Fruit fly (Drosophila melanogaster) whole organism, prepupa: ENCODE data around the gene mip130.

Experiments used
- Blimp-1 ChIP-seq: fragments of 200-800 bp; sonication (Bioruptor generic); optimal IDR thresholded peaks from 3 replicates; lab custom pipeline; 2017; ENCODE audit warnings: missing biosample characterization, missing genetic modification characterization, mild to moderate bottlenecking, moderate library complexity, missing genetic modification reagents
- CG10631 ChIP-seq: fragments of 200-800 bp; sonication (Bioruptor generic); optimal IDR thresholded peaks from 2 replicates; lab custom pipeline; 2016; ENCODE audit warnings: missing biosample characterization, missing genetic modification characterization
- CG10669 ChIP-seq: fragments of 200-800 bp; sonication (Bioruptor generic); optimal IDR thresholded peaks from 3 replicates; lab custom pipeline; 2018; ENCODE audit warnings: missing biosample characterization, mild to moderate bottlenecking, missing genetic modification characterization, moderate library complexity
- CG11294 ChIP-seq: fragments of 200-800 bp; sonication (Bioruptor generic); IDR thresholded peaks from 2 replicates; pipeline ENCODE4 v1.3.6; 2022; ENCODE audit warnings: missing biosample characterization, missing genetic modification characterization
- CG11762 ChIP-seq: fragments of 200-800 bp; sonication (Bioruptor generic); optimal IDR thresholded peaks from 3 replicates; lab custom pipeline; 2016; ENCODE audit warnings: missing biosample characterization, missing genetic modification characterization; ENCODE audit not compliant: insufficient read depth
- CG11902 ChIP-seq: fragments of 200-800 bp; sonication (Bioruptor generic); optimal IDR thresholded peaks from 3 replicates; lab custom pipeline; 2016; ENCODE audit warnings: missing biosample characterization, missing genetic modification characterization
- CG15336 ChIP-seq: fragments of 200-800 bp; sonication (Bioruptor generic); IDR thresholded peaks from 2 replicates; pipeline ENCODE4 v1.3.6; 2022; ENCODE audit warnings: missing biosample characterization, missing genetic modification characterization
- CG1621 ChIP-seq: fragments of 200-800 bp; sonication (Bioruptor generic); optimal IDR thresholded peaks from 3 replicates; lab custom pipeline; 2018; ENCODE audit warnings: missing biosample characterization, mild to moderate bottlenecking, missing genetic modification characterization
- CG16779 ChIP-seq: fragments of 200-800 bp; sonication (Bioruptor generic); optimal IDR thresholded peaks from 3 replicates; lab custom pipeline; 2017; ENCODE audit warnings: missing biosample characterization, mild to moderate bottlenecking, missing genetic modification characterization
- CG3032 ChIP-seq: fragments of 200-800 bp; optimal IDR thresholded peaks from 2 replicates; lab custom pipeline; 2019; ENCODE audit warnings: missing biosample characterization, mild to moderate bottlenecking, missing genetic modification characterization, moderate library complexity
- CG34406 ChIP-seq: fragments of 200-800 bp; sonication (Bioruptor generic); optimal IDR thresholded peaks from 3 replicates; lab custom pipeline; 2016; ENCODE audit warnings: missing biosample characterization, missing genetic modification characterization
- CG3919 ChIP-seq: fragments of 200-800 bp; sonication (Bioruptor generic); optimal IDR thresholded peaks from 3 replicates; lab custom pipeline; 2016; ENCODE audit warnings: missing biosample characterization, missing genetic modification characterization
- CG4318 ChIP-seq: fragments of 200-800 bp; sonication (Bioruptor generic); optimal IDR thresholded peaks from 3 replicates; lab custom pipeline; 2017; ENCODE audit warnings: missing biosample characterization, mild to moderate bottlenecking, missing genetic modification characterization
- CG6163 ChIP-seq: fragments of 200-800 bp; sonication (Bioruptor generic); IDR thresholded peaks from 3 replicates; pipeline ENCODE4 v1.3.6; 2022; ENCODE audit warnings: missing biosample characterization, missing genetic modification characterization
- CG6808 ChIP-seq: fragments of 200-800 bp; sonication (Bioruptor generic); optimal IDR thresholded peaks from 3 replicates; lab custom pipeline; 2017; ENCODE audit warnings: missing biosample characterization, missing genetic modification characterization, mild to moderate bottlenecking, moderate library complexity, missing genetic modification reagents
- CG6854 ChIP-seq: fragments of 200-800 bp; sonication (Bioruptor generic); optimal IDR thresholded peaks from 2 replicates; lab custom pipeline; 2017; ENCODE audit warnings: missing biosample characterization, mild to moderate bottlenecking, missing genetic modification characterization
- CG8319 ChIP-seq: fragments of 200-800 bp; sonication (Bioruptor generic); optimal IDR thresholded peaks from 3 replicates; lab custom pipeline; 2016; ENCODE audit warnings: missing biosample characterization, missing genetic modification characterization
- CG9139 ChIP-seq: fragments of 200-800 bp; sonication (Bioruptor generic); optimal IDR thresholded peaks from 3 replicates; lab custom pipeline; 2017; ENCODE audit warnings: missing biosample characterization, mild to moderate bottlenecking, missing genetic modification characterization
- Eip78C ChIP-seq: fragments of 200-800 bp; sonication (Bioruptor generic); peaks from one replicate; lab custom pipeline; 2016; ENCODE audit warnings: missing biosample characterization, missing genetic modification characterization
- Ets96B ChIP-seq: fragments of 200-800 bp; optimal IDR thresholded peaks from 2 replicates; lab custom pipeline; 2019; ENCODE audit warnings: missing biosample characterization, mild to moderate bottlenecking, missing genetic modification characterization, moderate library complexity
- Gug ChIP-seq: fragments of 200-800 bp; sonication (Bioruptor generic); IDR thresholded peaks from 2 replicates; pipeline ENCODE4 v1.3.6; 2022; ENCODE audit warnings: missing biosample characterization, missing genetic modification characterization
- Hr38 ChIP-seq: sonication (Bioruptor generic); optimal IDR thresholded peaks from 2 replicates; lab custom pipeline; 2016; ENCODE audit warnings: missing biosample characterization, missing genetic modification characterization
- Hr39 ChIP-seq: fragments of 200-800 bp; sonication (Bioruptor generic); optimal IDR thresholded peaks from 2 replicates; lab custom pipeline; 2016; ENCODE audit warnings: missing biosample characterization, missing genetic modification characterization
- Hr4 ChIP-seq: fragments of 200-800 bp; sonication (Bioruptor generic); optimal IDR thresholded peaks from 3 replicates; lab custom pipeline; 2016; ENCODE audit warnings: missing biosample characterization, missing genetic modification characterization
- Lpt ChIP-seq: fragments of 200-800 bp; sonication (Bioruptor generic); optimal IDR thresholded peaks from 3 replicates; lab custom pipeline; 2016; ENCODE audit warnings: missing biosample characterization, missing genetic modification characterization
- Met ChIP-seq: fragments of 200-800 bp; sonication (Bioruptor generic); optimal IDR thresholded peaks from 3 replicates; lab custom pipeline; 2016; ENCODE audit warnings: missing biosample characterization, missing genetic modification characterization
- Smox ChIP-seq: fragments of 200-800 bp; sonication (Bioruptor generic); optimal IDR thresholded peaks from 3 replicates; lab custom pipeline; 2016; ENCODE audit warnings: missing biosample characterization, missing genetic modification characterization
- Sox102F ChIP-seq: fragments of 200-800 bp; sonication (Bioruptor generic); optimal IDR thresholded peaks from 2 replicates; lab custom pipeline; 2016; ENCODE audit warnings: missing biosample characterization, mild to moderate bottlenecking, missing genetic modification characterization
- Sox14 ChIP-seq: fragments of 200-800 bp; sonication (Bioruptor generic); optimal IDR thresholded peaks from 3 replicates; lab custom pipeline; 2016; ENCODE audit warnings: missing biosample characterization, missing genetic modification characterization
- Sox15 ChIP-seq: fragments of 200-800 bp; sonication (Bioruptor generic); optimal IDR thresholded peaks from 3 replicates; lab custom pipeline; 2016; ENCODE audit warnings: missing biosample characterization, missing genetic modification characterization
- achi ChIP-seq: fragments of 200-800 bp; sonication (Bioruptor generic); optimal IDR thresholded peaks from 3 replicates; lab custom pipeline; 2016; ENCODE audit warnings: missing biosample characterization, missing genetic modification characterization
- acj6 ChIP-seq: fragments of 200-800 bp; sonication (Bioruptor generic); optimal IDR thresholded peaks from 3 replicates; lab custom pipeline; 2016; ENCODE audit warnings: missing biosample characterization, missing genetic modification characterization
- dsx ChIP-seq: fragments of 200-800 bp; optimal IDR thresholded peaks from 3 replicates; lab custom pipeline; 2019; ENCODE audit warnings: missing biosample characterization, mild to moderate bottlenecking, missing genetic modification characterization, moderate library complexity; ENCODE audit not compliant: poor library complexity, severe bottlenecking
- eg ChIP-seq: fragments of 200-800 bp; sonication (Bioruptor generic); IDR thresholded peaks from 3 replicates; pipeline ENCODE4 v1.3.6; 2022; ENCODE audit warnings: missing biosample characterization, missing genetic modification characterization
- esn ChIP-seq: fragments of 200-800 bp; sonication (Bioruptor generic); optimal IDR thresholded peaks from 2 replicates; lab custom pipeline; 2016; ENCODE audit warnings: missing biosample characterization, mild to moderate bottlenecking, missing genetic modification characterization, moderate library complexity
- fd59A ChIP-seq: fragments of 200-800 bp; sonication (Bioruptor generic); optimal IDR thresholded peaks from 2 replicates; lab custom pipeline; 2017; ENCODE audit warnings: missing biosample characterization, mild to moderate bottlenecking, missing genetic modification characterization, missing genetic modification reagents
- fd85E ChIP-seq: fragments of 200-800 bp; sonication (Bioruptor generic); optimal IDR thresholded peaks from 3 replicates; lab custom pipeline; 2016; ENCODE audit warnings: missing biosample characterization, missing genetic modification characterization
- fkh ChIP-seq: fragments of 200-800 bp; sonication (Bioruptor generic); optimal IDR thresholded peaks from 3 replicates; lab custom pipeline; 2017; ENCODE audit warnings: missing biosample characterization, mild to moderate bottlenecking, missing genetic modification characterization, moderate library complexity
- lz ChIP-seq: fragments of 200-800 bp; sonication (Bioruptor generic); optimal IDR thresholded peaks from 3 replicates; lab custom pipeline; 2016; ENCODE audit warnings: missing biosample characterization, missing genetic modification characterization
- net ChIP-seq: fragments of 200-800 bp; sonication (Bioruptor generic); optimal IDR thresholded peaks from 3 replicates; lab custom pipeline; 2016; ENCODE audit warnings: missing biosample characterization, missing genetic modification characterization
- pdm3 ChIP-seq: fragments of 200-800 bp; sonication (Bioruptor generic); optimal IDR thresholded peaks from 3 replicates; lab custom pipeline; 2016; ENCODE audit warnings: missing biosample characterization, missing genetic modification characterization
- spab ChIP-seq: fragments of 200-800 bp; sonication (Bioruptor generic); optimal IDR thresholded peaks from 2 replicates; lab custom pipeline; 2017; ENCODE audit warnings: missing biosample characterization, mild to moderate bottlenecking, missing genetic modification characterization, missing genetic modification reagents
- ss ChIP-seq, 2 experiments: fragments of 200-800 bp; sonication (Bioruptor generic); optimal IDR thresholded peaks; 2 replicates in 1 of 2; 3 replicates in 1 of 2; lab custom pipeline; 2017 to 2018; ENCODE audit warnings: mild to moderate bottlenecking in 2 of 2, missing biosample characterization in 2 of 2, missing genetic modification characterization in 2 of 2, moderate library complexity in 1 of 2
- svp ChIP-seq: fragments of 200-800 bp; sonication (Bioruptor generic); peaks from one replicate; lab custom pipeline; 2016; ENCODE audit warnings: missing biosample characterization, missing genetic modification characterization
- vri ChIP-seq: fragments of 200-800 bp; sonication (Bioruptor generic); optimal IDR thresholded peaks from 3 replicates; lab custom pipeline; 2016; ENCODE audit warnings: missing biosample characterization, mild to moderate bottlenecking, missing genetic modification characterization

Gene mip130

dm6 chrX:1947178-1947872 lies 39.3 kb downstream of the mip130 start (continued):
- TF ChIP-seq CG34406 (peak; percentile 97), CG3919 (GFP tag; lab: Kevin White, UChicago) (peak; percentile 99), CG4318 (peak; percentile 97), CG11762 (peak; percentile 98), dsx (GFP tag; lab: Kevin White, UChicago) (peak; percentile 96), Sox14 (GFP tag; lab: Kevin White, UChicago) (peak; percentile 99), ss (GFP tag; optimal IDR thresholded peaks at IDR 0.05; lab: Kevin White, UChicago) (peak; percentile 95 to 96), Smox (GFP tag; lab: Kevin White, UChicago) (peak; percentile 98), Gug (GFP tag; lab: Robert Waterston, UW) (peak; percentile 97), CG11294 (GFP tag; lab: Robert Waterston, UW) (peak; percentile 94), CG15336 (peak; percentile 99), Lpt (GFP tag; lab: Kevin White, UChicago) (peak; percentile 97), Hr38 (GFP tag; lab: Kevin White, UChicago) (peak; percentile 79), acj6 (GFP tag; lab: Kevin White, UChicago) (peak; percentile 98), Sox102F (GFP tag; lab: Kevin White, UChicago) (peak; percentile 98), fd59A (GFP tag; lab: Kevin White, UChicago) (peak; percentile 97), CG1621 (peak; percentile 96), Ets96B (tag; lab: Kevin White, UChicago) (peak; percentile 97), pdm3 (peak; percentile 99), fkh (peak; percentile 18), net (peak; percentile 99), svp (GFP tag; lab: Kevin White, UChicago) (peak; percentile 99), spab (GFP tag; lab: Kevin White, UChicago) (peak; percentile 96), Hr39 (GFP tag; lab: Kevin White, UChicago) (peak; percentile 98), esn (peak; percentile 99), CG10631 (peak; percentile 98), CG16779 (tag; lab: Kevin White, UChicago) (peak; percentile 96), CG6808 (GFP tag; lab: Kevin White, UChicago) (peak; percentile 97), CG10669 (peak; percentile 98), eg (GFP tag; lab: Robert Waterston, UW) (peak; percentile 99)

dm6 chrX:1947900-1948374 lies 39.9 kb downstream of the mip130 start:
- TF ChIP-seq pdm3 = no peak
- no peak for TF ChIP-seq CG15336
- peak; percentile 81 for TF ChIP-seq CG6808 (GFP tag; lab: Kevin White, UChicago)
- TF ChIP-seq CG34406 = no peak
- TF ChIP-seq fkh = no peak
- TF ChIP-seq CG10631 = no peak
- TF ChIP-seq Hr39 (GFP tag; lab: Kevin White, UChicago) = no peak
- no peak for TF ChIP-seq Sox14 (GFP tag; lab: Kevin White, UChicago)
- TF ChIP-seq Gug (GFP tag; lab: Robert Waterston, UW) = no peak
- no peak for TF ChIP-seq CG11902 (GFP tag; lab: Kevin White, UChicago)
- TF ChIP-seq dsx (GFP tag; lab: Kevin White, UChicago) = peak; percentile 9
- TF ChIP-seq vri (GFP tag; lab: Kevin White, UChicago) = peak; percentile 99
- peak; percentile 18 for TF ChIP-seq CG9139 (GFP tag; lab: Kevin White, UChicago)
- TF ChIP-seq esn = no peak
- no peak for TF ChIP-seq Ets96B (tag; lab: Kevin White, UChicago)
- TF ChIP-seq CG10669 = no peak
- TF ChIP-seq Hr4 (GFP tag; lab: Kevin White, UChicago) = no peak
- peak; percentile 33 for TF ChIP-seq Met
- no peak for TF ChIP-seq achi (GFP tag; lab: Kevin White, UChicago)
- TF ChIP-seq CG16779 (tag; lab: Kevin White, UChicago) = no peak
- peak; percentile 58 to 77 for TF ChIP-seq ss (GFP tag; optimal IDR thresholded peaks at IDR 0.05; lab: Kevin White, UChicago)
- TF ChIP-seq CG11762 = no peak
- peak; percentile 17 for TF ChIP-seq Blimp-1
- TF ChIP-seq fd85E (GFP tag; lab: Kevin White, UChicago) = no peak
- peak; percentile 61 for TF ChIP-seq Eip78C (GFP tag; lab: Kevin White, UChicago)
- TF ChIP-seq CG8319 = no peak
- TF ChIP-seq CG3032 (tag; lab: Kevin White, UChicago) = no peak
- TF ChIP-seq CG3919 (GFP tag; lab: Kevin White, UChicago) = no peak
- no peak for TF ChIP-seq CG6854 (GFP tag; lab: Kevin White, UChicago)
- TF ChIP-seq net = no peak
- TF ChIP-seq CG6163 (GFP tag; lab: Robert Waterston, UW) = no peak; the same call in 1 of the 3 replicates
- TF ChIP-seq CG4318 = no peak
- TF ChIP-seq svp (GFP tag; lab: Kevin White, UChicago) = peak; percentile 59
- no peak for TF ChIP-seq lz
- TF ChIP-seq Sox15 = no peak
- no peak for TF ChIP-seq Lpt (GFP tag; lab: Kevin White, UChicago)
